Fruit fly (Drosophila melanogaster) whole organism, prepupa: Measurements from ENCODE around the gene Gr93d.
A peak's percentile ranks its signal among the peaks of the same experiment; 100 is the strongest.

Experiments used
- Blimp-1 ChIP-seq: fragments of 200-800 bp; sonication (Bioruptor generic); optimal IDR thresholded peaks from 3 replicates; lab custom pipeline; 2017; ENCODE audit warnings: missing biosample characterization, missing genetic modification characterization, mild to moderate bottlenecking, moderate library complexity, missing genetic modification reagents
- CG10631 ChIP-seq: fragments of 200-800 bp; sonication (Bioruptor generic); optimal IDR thresholded peaks from 2 replicates; lab custom pipeline; 2016; ENCODE audit warnings: missing biosample characterization, missing genetic modification characterization
- CG10669 ChIP-seq: fragments of 200-800 bp; sonication (Bioruptor generic); optimal IDR thresholded peaks from 3 replicates; lab custom pipeline; 2018; ENCODE audit warnings: missing biosample characterization, mild to moderate bottlenecking, missing genetic modification characterization, moderate library complexity
- CG11294 ChIP-seq: fragments of 200-800 bp; sonication (Bioruptor generic); IDR thresholded peaks from 2 replicates; pipeline ENCODE4 v1.3.6; 2022; ENCODE audit warnings: missing biosample characterization, missing genetic modification characterization
- CG11762 ChIP-seq: fragments of 200-800 bp; sonication (Bioruptor generic); optimal IDR thresholded peaks from 3 replicates; lab custom pipeline; 2016; ENCODE audit warnings: missing biosample characterization, missing genetic modification characterization; ENCODE audit not compliant: insufficient read depth
- CG15336 ChIP-seq: fragments of 200-800 bp; sonication (Bioruptor generic); IDR thresholded peaks from 2 replicates; pipeline ENCODE4 v1.3.6; 2022; ENCODE audit warnings: missing biosample characterization, missing genetic modification characterization
- CG16779 ChIP-seq: fragments of 200-800 bp; sonication (Bioruptor generic); optimal IDR thresholded peaks from 3 replicates; lab custom pipeline; 2017; ENCODE audit warnings: missing biosample characterization, mild to moderate bottlenecking, missing genetic modification characterization
- CG3032 ChIP-seq: fragments of 200-800 bp; optimal IDR thresholded peaks from 2 replicates; lab custom pipeline; 2019; ENCODE audit warnings: missing biosample characterization, mild to moderate bottlenecking, missing genetic modification characterization, moderate library complexity
- CG31627 ChIP-seq: fragments of 200-800 bp; sonication (Bioruptor generic); optimal IDR thresholded peaks from 3 replicates; lab custom pipeline; 2016; ENCODE audit warnings: missing biosample characterization, missing genetic modification characterization
- CG32006 ChIP-seq: fragments of 200-800 bp; sonication (Bioruptor generic); optimal IDR thresholded peaks from 3 replicates; lab custom pipeline; 2017; ENCODE audit warnings: missing biosample characterization, mild to moderate bottlenecking, missing genetic modification characterization
- CG34406 ChIP-seq: fragments of 200-800 bp; sonication (Bioruptor generic); optimal IDR thresholded peaks from 3 replicates; lab custom pipeline; 2016; ENCODE audit warnings: missing biosample characterization, missing genetic modification characterization
- CG3919 ChIP-seq: fragments of 200-800 bp; sonication (Bioruptor generic); optimal IDR thresholded peaks from 3 replicates; lab custom pipeline; 2016; ENCODE audit warnings: missing biosample characterization, missing genetic modification characterization
- CG6163 ChIP-seq: fragments of 200-800 bp; sonication (Bioruptor generic); IDR thresholded peaks from 3 replicates; pipeline ENCODE4 v1.3.6; 2022; ENCODE audit warnings: missing biosample characterization, missing genetic modification characterization
- CG6276 ChIP-seq: fragments of 200-800 bp; sonication (Bioruptor generic); optimal IDR thresholded peaks from 2 replicates; lab custom pipeline; 2017; ENCODE audit warnings: missing biosample characterization, mild to moderate bottlenecking, missing genetic modification characterization
- CG6792 ChIP-seq: fragments of 200-800 bp; sonication (Bioruptor generic); optimal IDR thresholded peaks from 3 replicates; lab custom pipeline; 2016; ENCODE audit warnings: missing biosample characterization, missing genetic modification characterization
- CG7368 ChIP-seq: fragments of 200-800 bp; sonication (Bioruptor generic); optimal IDR thresholded peaks from 3 replicates; lab custom pipeline; 2016; ENCODE audit warnings: missing biosample characterization, missing genetic modification characterization
- CG8119 ChIP-seq: fragments of 200-800 bp; sonication (Bioruptor generic); IDR thresholded peaks from 3 replicates; pipeline ENCODE4 v1.3.6; 2022; ENCODE audit warnings: missing biosample characterization, missing genetic modification characterization
- CG8319 ChIP-seq: fragments of 200-800 bp; sonication (Bioruptor generic); optimal IDR thresholded peaks from 3 replicates; lab custom pipeline; 2016; ENCODE audit warnings: missing biosample characterization, missing genetic modification characterization
- CG8632 ChIP-seq: fragments of 200-800 bp; sonication (Bioruptor generic); optimal IDR thresholded peaks from 3 replicates; lab custom pipeline; 2016; ENCODE audit warnings: missing biosample characterization, missing genetic modification characterization
- CG9139 ChIP-seq: fragments of 200-800 bp; sonication (Bioruptor generic); optimal IDR thresholded peaks from 3 replicates; lab custom pipeline; 2017; ENCODE audit warnings: missing biosample characterization, mild to moderate bottlenecking, missing genetic modification characterization
- Eip75B ChIP-seq: fragments of 200-800 bp; sonication (Bioruptor generic); optimal IDR thresholded peaks from 3 replicates; lab custom pipeline; 2016; ENCODE audit warnings: missing biosample characterization, missing genetic modification characterization
- Eip78C ChIP-seq: fragments of 200-800 bp; sonication (Bioruptor generic); peaks from one replicate; lab custom pipeline; 2016; ENCODE audit warnings: missing biosample characterization, missing genetic modification characterization
- Eip93F ChIP-seq: fragments of 200-800 bp; sonication (Bioruptor generic); optimal IDR thresholded peaks from 2 replicates; lab custom pipeline; 2016; ENCODE audit warnings: missing biosample characterization, mild to moderate bottlenecking, missing genetic modification characterization
- Ets96B ChIP-seq: fragments of 200-800 bp; optimal IDR thresholded peaks from 2 replicates; lab custom pipeline; 2019; ENCODE audit warnings: missing biosample characterization, mild to moderate bottlenecking, missing genetic modification characterization, moderate library complexity
- Gug ChIP-seq: fragments of 200-800 bp; sonication (Bioruptor generic); IDR thresholded peaks from 2 replicates; pipeline ENCODE4 v1.3.6; 2022; ENCODE audit warnings: missing biosample characterization, missing genetic modification characterization
- Hr38 ChIP-seq: sonication (Bioruptor generic); optimal IDR thresholded peaks from 2 replicates; lab custom pipeline; 2016; ENCODE audit warnings: missing biosample characterization, missing genetic modification characterization
- Hr39 ChIP-seq: fragments of 200-800 bp; sonication (Bioruptor generic); optimal IDR thresholded peaks from 2 replicates; lab custom pipeline; 2016; ENCODE audit warnings: missing biosample characterization, missing genetic modification characterization
- Met ChIP-seq: fragments of 200-800 bp; sonication (Bioruptor generic); optimal IDR thresholded peaks from 3 replicates; lab custom pipeline; 2016; ENCODE audit warnings: missing biosample characterization, missing genetic modification characterization
- OdsH ChIP-seq: fragments of 200-800 bp; sonication (Bioruptor generic); optimal IDR thresholded peaks from 3 replicates; lab custom pipeline; 2016; ENCODE audit warnings: missing biosample characterization, missing genetic modification characterization
- Smox ChIP-seq: fragments of 200-800 bp; sonication (Bioruptor generic); optimal IDR thresholded peaks from 3 replicates; lab custom pipeline; 2016; ENCODE audit warnings: missing biosample characterization, missing genetic modification characterization
- Sox102F ChIP-seq: fragments of 200-800 bp; sonication (Bioruptor generic); optimal IDR thresholded peaks from 2 replicates; lab custom pipeline; 2016; ENCODE audit warnings: missing biosample characterization, mild to moderate bottlenecking, missing genetic modification characterization
- Sox14 ChIP-seq: fragments of 200-800 bp; sonication (Bioruptor generic); optimal IDR thresholded peaks from 3 replicates; lab custom pipeline; 2016; ENCODE audit warnings: missing biosample characterization, missing genetic modification characterization
- Sox15 ChIP-seq: fragments of 200-800 bp; sonication (Bioruptor generic); optimal IDR thresholded peaks from 3 replicates; lab custom pipeline; 2016; ENCODE audit warnings: missing biosample characterization, missing genetic modification characterization
- achi ChIP-seq: fragments of 200-800 bp; sonication (Bioruptor generic); optimal IDR thresholded peaks from 3 replicates; lab custom pipeline; 2016; ENCODE audit warnings: missing biosample characterization, missing genetic modification characterization
- acj6 ChIP-seq: fragments of 200-800 bp; sonication (Bioruptor generic); optimal IDR thresholded peaks from 3 replicates; lab custom pipeline; 2016; ENCODE audit warnings: missing biosample characterization, missing genetic modification characterization
- cyc ChIP-seq: fragments of 200-800 bp; sonication (Bioruptor generic); optimal IDR thresholded peaks from 3 replicates; lab custom pipeline; 2016; ENCODE audit warnings: missing biosample characterization, missing genetic modification characterization
- dsx ChIP-seq: fragments of 200-800 bp; optimal IDR thresholded peaks from 3 replicates; lab custom pipeline; 2019; ENCODE audit warnings: missing biosample characterization, mild to moderate bottlenecking, missing genetic modification characterization, moderate library complexity; ENCODE audit not compliant: poor library complexity, severe bottlenecking
- eg ChIP-seq: fragments of 200-800 bp; sonication (Bioruptor generic); IDR thresholded peaks from 3 replicates; pipeline ENCODE4 v1.3.6; 2022; ENCODE audit warnings: missing biosample characterization, missing genetic modification characterization
- esn ChIP-seq: fragments of 200-800 bp; sonication (Bioruptor generic); optimal IDR thresholded peaks from 2 replicates; lab custom pipeline; 2016; ENCODE audit warnings: missing biosample characterization, mild to moderate bottlenecking, missing genetic modification characterization, moderate library complexity
- fd85E ChIP-seq: fragments of 200-800 bp; sonication (Bioruptor generic); optimal IDR thresholded peaks from 3 replicates; lab custom pipeline; 2016; ENCODE audit warnings: missing biosample characterization, missing genetic modification characterization
- fkh ChIP-seq: fragments of 200-800 bp; sonication (Bioruptor generic); optimal IDR thresholded peaks from 3 replicates; lab custom pipeline; 2017; ENCODE audit warnings: missing biosample characterization, mild to moderate bottlenecking, missing genetic modification characterization, moderate library complexity
- lz ChIP-seq: fragments of 200-800 bp; sonication (Bioruptor generic); optimal IDR thresholded peaks from 3 replicates; lab custom pipeline; 2016; ENCODE audit warnings: missing biosample characterization, missing genetic modification characterization
- net ChIP-seq: fragments of 200-800 bp; sonication (Bioruptor generic); optimal IDR thresholded peaks from 3 replicates; lab custom pipeline; 2016; ENCODE audit warnings: missing biosample characterization, missing genetic modification characterization
- pdm3 ChIP-seq: fragments of 200-800 bp; sonication (Bioruptor generic); optimal IDR thresholded peaks from 3 replicates; lab custom pipeline; 2016; ENCODE audit warnings: missing biosample characterization, missing genetic modification characterization
- salr ChIP-seq, 2 experiments: fragments of 200-800 bp; sonication (Bioruptor generic); optimal IDR thresholded peaks; 3 replicates each; lab custom pipeline; 2016 to 2018; ENCODE audit warnings: missing biosample characterization in 2 of 2, missing genetic modification characterization in 2 of 2, mild to moderate bottlenecking in 1 of 2
- spab ChIP-seq: fragments of 200-800 bp; sonication (Bioruptor generic); optimal IDR thresholded peaks from 2 replicates; lab custom pipeline; 2017; ENCODE audit warnings: missing biosample characterization, mild to moderate bottlenecking, missing genetic modification characterization, missing genetic modification reagents
- svp ChIP-seq: fragments of 200-800 bp; sonication (Bioruptor generic); peaks from one replicate; lab custom pipeline; 2016; ENCODE audit warnings: missing biosample characterization, missing genetic modification characterization
- topi ChIP-seq: fragments of 200-800 bp; sonication (Bioruptor generic); optimal IDR thresholded peaks from 3 replicates; lab custom pipeline; 2016; ENCODE audit warnings: missing biosample characterization, missing genetic modification characterization
- vri ChIP-seq: fragments of 200-800 bp; sonication (Bioruptor generic); optimal IDR thresholded peaks from 3 replicates; lab custom pipeline; 2016; ENCODE audit warnings: missing biosample characterization, mild to moderate bottlenecking, missing genetic modification characterization

Gr93d gene

dm6 chr3R:21823699-21824406 is 22.6 kb downstream of the Gr93d start (continued):
- TF ChIP-seq CG10669 (peak; percentile 85), Sox14 (GFP tag; lab: Kevin White, UChicago) (no peak), salr (GFP tag; optimal IDR thresholded peaks at IDR 0.05; lab: Kevin White, UChicago) (peak in 1 of 2 experiments; percentile 27), CG8119 (GFP tag; lab: Robert Waterston, UW) (peak; percentile 57; the same call in 2 of the 3 replicates), CG8632 (peak; percentile 52), pdm3 (GFP tag; lab: Kevin White, UChicago) (no peak), Sox15 (GFP tag; lab: Kevin White, UChicago) (no peak), dsx (peak; percentile 51), Met (GFP tag; lab: Kevin White, UChicago) (peak; percentile 48)
- TF ChIP-seq, all 60 proteins: peak for 40

DNA sequence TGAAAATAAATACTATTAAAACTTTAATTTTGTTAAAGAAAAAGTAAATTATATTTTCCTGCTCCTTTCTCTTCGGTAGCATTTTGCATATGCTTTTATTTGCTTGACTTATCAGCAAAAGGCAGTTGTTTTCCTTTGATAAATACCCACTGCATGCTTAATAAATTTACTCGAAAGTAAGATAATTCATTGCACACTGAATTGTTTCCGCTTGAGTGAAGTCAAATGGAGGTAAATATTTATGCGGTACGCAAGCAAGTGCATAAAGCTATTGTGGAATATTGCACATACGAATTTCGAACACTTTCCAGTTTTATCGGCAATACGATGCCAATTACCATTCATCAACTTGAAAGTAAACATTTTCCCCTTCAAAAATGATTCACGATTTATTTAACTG is 23.4 kb downstream of the Gr93d start:
- TF ChIP-seq Eip93F (GFP tag; lab: Kevin White, UChicago) = no peak
- no peak for TF ChIP-seq CG16779 (tag; lab: Kevin White, UChicago)
- no peak for TF ChIP-seq CG8319 (GFP tag; lab: Kevin White, UChicago)
- no peak for TF ChIP-seq CG3032 (tag; lab: Kevin White, UChicago)
- TF ChIP-seq vri (GFP tag; lab: Kevin White, UChicago) = no peak
- no peak for TF ChIP-seq pdm3 (GFP tag; lab: Kevin White, UChicago)
- no peak for TF ChIP-seq CG10631
- TF ChIP-seq Sox102F (GFP tag; lab: Kevin White, UChicago) = peak; percentile 64
- no peak for TF ChIP-seq fkh (GFP tag; lab: Kevin White, UChicago)
- TF ChIP-seq Blimp-1 = peak; percentile 36
- TF ChIP-seq acj6 (GFP tag; lab: Kevin White, UChicago) = peak; percentile 13
- peak; percentile 34 for TF ChIP-seq achi (GFP tag; lab: Kevin White, UChicago)
- TF ChIP-seq esn = peak; percentile 7
- TF ChIP-seq Ets96B (tag; lab: Kevin White, UChicago) = no peak
- no peak for TF ChIP-seq OdsH (GFP tag; lab: Kevin White, UChicago)
- TF ChIP-seq spab (GFP tag; lab: Kevin White, UChicago) = peak; percentile 38
- TF ChIP-seq CG7368 (GFP tag; lab: Kevin White, UChicago) = peak; percentile 8
- TF ChIP-seq CG8119 (GFP tag; lab: Robert Waterston, UW) = no peak
- no peak for TF ChIP-seq lz (GFP tag; lab: Kevin White, UChicago)
- no peak for TF ChIP-seq Sox14 (GFP tag; lab: Kevin White, UChicago)
- TF ChIP-seq CG11762 = no peak
- TF ChIP-seq Gug (GFP tag; lab: Robert Waterston, UW) = no peak
- peak; percentile 69 for TF ChIP-seq CG8632
- TF ChIP-seq CG10669 = peak; percentile 48
- TF ChIP-seq CG15336 = no peak
- peak; percentile 29 for TF ChIP-seq CG34406 (GFP tag; lab: Kevin White, UChicago)
- TF ChIP-seq net (GFP tag; lab: Kevin White, UChicago) = no peak
- TF ChIP-seq CG31627 (GFP tag; lab: Kevin White, UChicago) = no peak
- TF ChIP-seq Met (GFP tag; lab: Kevin White, UChicago) = peak; percentile 8
- no peak for TF ChIP-seq Eip75B (GFP tag; lab: Kevin White, UChicago)
- peak; percentile 33 for TF ChIP-seq CG9139
- 0 out of 3 replicates have a peak, but pooled peaks have one; percentile 37 for TF ChIP-seq CG6163 (GFP tag; lab: Robert Waterston, UW)
- TF ChIP-seq Smox = peak; percentile 27
- no peak for TF ChIP-seq Hr38 (GFP tag; lab: Kevin White, UChicago)
- no peak for TF ChIP-seq Hr39 (GFP tag; lab: Kevin White, UChicago)
- TF ChIP-seq eg (GFP tag; lab: Robert Waterston, UW) = no peak
- TF ChIP-seq CG3919 (GFP tag; lab: Kevin White, UChicago) = peak; percentile 32
- peak; percentile 92 for TF ChIP-seq Eip78C (GFP tag; lab: Kevin White, UChicago)
- no peak for TF ChIP-seq CG6276 (GFP tag; lab: Kevin White, UChicago)
- TF ChIP-seq fd85E (GFP tag; lab: Kevin White, UChicago) = no peak
- TF ChIP-seq CG32006 = no peak
- peak; percentile 44 for TF ChIP-seq CG6792 (GFP tag; lab: Kevin White, UChicago)
- peak; percentile 30 for TF ChIP-seq topi (GFP tag; lab: Kevin White, UChicago)
- TF ChIP-seq svp (GFP tag; lab: Kevin White, UChicago) = no peak
- TF ChIP-seq cyc (GFP tag; lab: Kevin White, UChicago) = no peak
- no peak for TF ChIP-seq CG11294 (GFP tag; lab: Robert Waterston, UW)
